Worm (Caenorhabditis elegans) whole organism, L4 larva: Measurements from ENCODE around the gene vang-1.

Experiments
- D1046.2 ChIP-seq: fragments of 200-800 bp; sonication (Bioruptor generic); IDR thresholded peaks from 2 replicates; pipeline ENCODE4 v1.3.6; 2022; ENCODE audit warnings: missing genetic modification characterization, missing compliant biosample characterization
- F37D6.2 ChIP-seq: sonication (generic microtip); optimal IDR thresholded peaks from 2 replicates; lab custom pipeline; 2016; ENCODE audit warnings: mild to moderate bottlenecking, missing genetic modification characterization, missing compliant biosample characterization
- F49E8.2 ChIP-seq: sonication (generic microtip); optimal IDR thresholded peaks from 2 replicates; lab custom pipeline; 2016; ENCODE audit warnings: missing compliant biosample characterization, mild to moderate bottlenecking, missing genetic modification characterization, borderline replicate concordance
- R02D3.7 ChIP-seq: fragments of 150-350 bp; sonication (generic microtip); optimal IDR thresholded peaks from 3 replicates; lab custom pipeline; 2014; ENCODE audit warnings: missing biosample characterization, missing genetic modification characterization
- T20F7.1 ChIP-seq: fragments of 200-800 bp; sonication (Bioruptor generic); optimal IDR thresholded peaks from 2 replicates; lab custom pipeline; 2018; ENCODE audit warnings: mild to moderate bottlenecking, missing genetic modification characterization, missing compliant biosample characterization
- T26A8.4 ChIP-seq: fragments of 200-800 bp; sonication (Bioruptor generic); IDR thresholded peaks from 2 replicates; pipeline ENCODE4 v1.3.6; 2022; ENCODE audit warnings: missing genetic modification characterization, missing compliant biosample characterization
- Y105C5A.15 ChIP-seq: fragments of 200-800 bp; sonication (Bioruptor generic); IDR thresholded peaks from 2 replicates; pipeline ENCODE4 v1.3.6; 2022; ENCODE audit warnings: missing genetic modification characterization, missing compliant biosample characterization
- aha-1 ChIP-seq: fragments of 150-350 bp; peaks from one replicate; lab custom pipeline; 2014; ENCODE audit warnings: missing biosample characterization, missing genetic modification characterization
- ama-1 ChIP-seq: fragments of 150-350 bp; optimal IDR thresholded peaks from 2 replicates; lab custom pipeline; 2014; ENCODE audit warnings: inconsistent platforms, mixed read lengths
- ceh-28 ChIP-seq: fragments of 150-350 bp; optimal IDR thresholded peaks from 2 replicates; lab custom pipeline; 2014; ENCODE audit warnings: missing biosample characterization, missing genetic modification reagents, missing genetic modification characterization
- ceh-32 ChIP-seq: sonication (generic microtip); optimal IDR thresholded peaks from 2 replicates; lab custom pipeline; 2016; ENCODE audit warnings: mild to moderate bottlenecking, missing genetic modification characterization, missing compliant biosample characterization; ENCODE audit not compliant: poor library complexity
- ceh-82 ChIP-seq: sonication (generic microtip); optimal IDR thresholded peaks from 2 replicates; lab custom pipeline; 2017; ENCODE audit warnings: missing biosample characterization, missing genetic modification characterization
- ces-1 ChIP-seq: fragments of 150-350 bp; sonication (generic microtip); optimal IDR thresholded peaks from 4 replicates; lab custom pipeline; 2014; ENCODE audit warnings: missing biosample characterization, missing genetic modification reagents, missing genetic modification characterization
- daf-19 ChIP-seq: fragments of 200-800 bp; sonication (Bioruptor generic); conservative IDR thresholded peaks from 2 replicates; pipeline ENCODE4 v1.3.6; 2022; ENCODE audit warnings: missing genetic modification characterization, missing compliant biosample characterization
- dmd-6 ChIP-seq: fragments of 200-800 bp; sonication (Bioruptor generic); IDR thresholded peaks from 2 replicates; pipeline ENCODE4 v1.3.6; 2022; ENCODE audit warnings: missing genetic modification reagents, missing genetic modification characterization, missing compliant biosample characterization
- dve-1 ChIP-seq: sonication (generic microtip); optimal IDR thresholded peaks from 2 replicates; lab custom pipeline; 2017; ENCODE audit warnings: antibody characterized with exemption, mild to moderate bottlenecking, missing genetic modification characterization, missing compliant biosample characterization; ENCODE audit not compliant: insufficient read depth
- egl-27 ChIP-seq: sonication (generic microtip); optimal IDR thresholded peaks from 3 replicates; lab custom pipeline; 2017; ENCODE audit warnings: missing biosample characterization, missing genetic modification reagents, missing genetic modification characterization
- egl-43 ChIP-seq: fragments of 200-800 bp; sonication (Bioruptor generic); IDR thresholded peaks from 2 replicates; pipeline ENCODE4 v1.3.6; 2022; ENCODE audit warnings: missing genetic modification reagents, missing genetic modification characterization, missing compliant biosample characterization
- fkh-10 ChIP-seq: fragments of 150-350 bp; optimal IDR thresholded peaks from 2 replicates; lab custom pipeline; 2014; ENCODE audit warnings: missing biosample characterization, missing genetic modification reagents, missing genetic modification characterization
- hif-1 ChIP-seq, 2 experiments: sonication (generic microtip); optimal IDR thresholded peaks; 2 replicates each; lab custom pipeline; 2016 to 2017; ENCODE audit warnings: missing compliant biosample characterization in 2 of 2, missing genetic modification characterization in 2 of 2, missing genetic modification reagents in 2 of 2, missing genotype in 2 of 2, mild to moderate bottlenecking in 1 of 2
- hlh-11 ChIP-seq: fragments of 200-800 bp; sonication (Bioruptor generic); optimal IDR thresholded peaks from 2 replicates; lab custom pipeline; 2018; ENCODE audit warnings: mild to moderate bottlenecking, missing genetic modification characterization, missing compliant biosample characterization
- hlh-30 ChIP-seq: sonication (generic microtip); optimal IDR thresholded peaks from 2 replicates; lab custom pipeline; 2017; ENCODE audit warnings: antibody characterized with exemption, mild to moderate bottlenecking, missing genetic modification characterization, missing compliant biosample characterization; ENCODE audit not compliant: insufficient read depth
- lin-1 ChIP-seq: fragments of 200-800 bp; sonication (Bioruptor generic); IDR thresholded peaks from 2 replicates; pipeline ENCODE4 v1.3.6; 2022; ENCODE audit warnings: missing genetic modification reagents, missing genetic modification characterization, missing compliant biosample characterization
- lin-13 ChIP-seq: fragments of 150-350 bp; optimal IDR thresholded peaks from 2 replicates; lab custom pipeline; 2014; ENCODE audit warnings: missing biosample characterization, missing genetic modification reagents, missing genetic modification characterization
- lin-38 ChIP-seq: fragments of 200-800 bp; sonication (Bioruptor generic); IDR thresholded peaks from 2 replicates; pipeline ENCODE4 v1.3.6; 2022; ENCODE audit warnings: missing genetic modification reagents, missing genetic modification characterization, missing compliant biosample characterization
- lir-3 ChIP-seq: sonication (generic microtip); optimal IDR thresholded peaks from 2 replicates; lab custom pipeline; 2016; ENCODE audit warnings: mild to moderate bottlenecking, missing genetic modification characterization, missing compliant biosample characterization
- lsy-2 ChIP-seq, 2 experiments: fragments of 150-350 bp in 1 of 2; sonication (generic microtip) in 1 of 2; optimal IDR thresholded peaks; 2 replicates each; lab custom pipeline; 2014 to 2017; ENCODE audit warnings: missing biosample characterization in 2 of 2, missing genetic modification characterization in 2 of 2
- mdt-29 ChIP-seq: fragments of 200-800 bp; sonication (Bioruptor generic); IDR thresholded peaks from 2 replicates; pipeline ENCODE4 v1.3.6; 2022; ENCODE audit warnings: missing genetic modification reagents, missing genetic modification characterization, missing compliant biosample characterization
- mep-1 ChIP-seq: fragments of 150-350 bp; sonication (generic microtip); optimal IDR thresholded peaks from 3 replicates; lab custom pipeline; 2014; ENCODE audit warnings: missing biosample characterization, missing genetic modification characterization
- mxl-3 ChIP-seq: fragments of 200-800 bp; sonication (Bioruptor generic); optimal IDR thresholded peaks from 2 replicates; lab custom pipeline; 2018; ENCODE audit warnings: mild to moderate bottlenecking, missing genetic modification characterization, missing compliant biosample characterization
- nhr-10 ChIP-seq: fragments of 150-350 bp; optimal IDR thresholded peaks from 2 replicates; lab custom pipeline; 2014; ENCODE audit warnings: missing biosample characterization, missing genetic modification characterization
- nhr-102 ChIP-seq: sonication (generic microtip); optimal IDR thresholded peaks from 2 replicates; lab custom pipeline; 2016; ENCODE audit warnings: mild to moderate bottlenecking, missing genetic modification characterization, moderate library complexity, missing compliant biosample characterization
- nhr-111 ChIP-seq: fragments of 200-800 bp; sonication (Bioruptor generic); optimal IDR thresholded peaks from 2 replicates; lab custom pipeline; 2018; ENCODE audit warnings: mild to moderate bottlenecking, missing genetic modification characterization, missing compliant biosample characterization
- nhr-25 ChIP-seq: sonication (generic microtip); optimal IDR thresholded peaks from 2 replicates; lab custom pipeline; 2017; ENCODE audit warnings: missing genetic modification characterization, mild to moderate bottlenecking, missing compliant biosample characterization, antibody characterized with exemption, moderate library complexity, borderline replicate concordance; ENCODE audit not compliant: insufficient read depth
- nhr-28 ChIP-seq: fragments of 150-350 bp; optimal IDR thresholded peaks from 2 replicates; lab custom pipeline; 2014; ENCODE audit warnings: missing biosample characterization, missing genetic modification characterization
- nhr-41 ChIP-seq: fragments of 200-800 bp; sonication (Bioruptor generic); IDR thresholded peaks from 2 replicates; pipeline ENCODE4 v1.3.6; 2022; ENCODE audit warnings: missing genetic modification reagents, missing genetic modification characterization, missing compliant biosample characterization
- nhr-42 ChIP-seq: fragments of 200-800 bp; sonication (Bioruptor generic); IDR thresholded peaks from 2 replicates; pipeline ENCODE4 v1.3.6; 2022; ENCODE audit warnings: missing genetic modification characterization, missing compliant biosample characterization
- nhr-48 ChIP-seq: sonication (generic microtip); optimal IDR thresholded peaks from 2 replicates; lab custom pipeline; 2016; ENCODE audit warnings: mild to moderate bottlenecking, missing genetic modification characterization, missing compliant biosample characterization
- nhr-6 ChIP-seq: fragments of 150-350 bp; optimal IDR thresholded peaks from 2 replicates; lab custom pipeline; 2014; ENCODE audit warnings: missing biosample characterization, missing genetic modification characterization
- nhr-76 ChIP-seq: fragments of 150-350 bp; optimal IDR thresholded peaks from 2 replicates; lab custom pipeline; 2014; ENCODE audit warnings: missing biosample characterization, missing genetic modification characterization
- nhr-77 ChIP-seq: fragments of 150-350 bp; optimal IDR thresholded peaks from 2 replicates; lab custom pipeline; 2014; ENCODE audit warnings: missing biosample characterization, missing genetic modification characterization
- php-3 ChIP-seq: fragments of 200-800 bp; sonication (Bioruptor generic); IDR thresholded peaks from 2 replicates; pipeline ENCODE4 v1.3.6; 2022; ENCODE audit warnings: missing genetic modification reagents, missing genetic modification characterization, missing compliant biosample characterization
- pqm-1 ChIP-seq: sonication (generic microtip); optimal IDR thresholded peaks from 2 replicates; lab custom pipeline; 2017; ENCODE audit warnings: missing biosample characterization, missing genetic modification characterization
- skn-1 ChIP-seq: fragments of 150-350 bp; optimal IDR thresholded peaks from 2 replicates; lab custom pipeline; 2014; ENCODE audit warnings: missing biosample characterization, missing genetic modification characterization
- snpc-4 ChIP-seq: fragments of 150-350 bp; optimal IDR thresholded peaks from 2 replicates; lab custom pipeline; 2014; ENCODE audit warnings: missing biosample characterization, missing genetic modification characterization
- tra-1 ChIP-seq: fragments of 200-800 bp; sonication (Bioruptor generic); IDR thresholded peaks from 2 replicates; pipeline ENCODE4 v1.3.6; 2022; ENCODE audit warnings: missing genetic modification reagents, missing genetic modification characterization, missing compliant biosample characterization
- unc-39 ChIP-seq: sonication (generic microtip); optimal IDR thresholded peaks from 2 replicates; lab custom pipeline; 2017; ENCODE audit warnings: missing biosample characterization, missing genetic modification characterization
- vab-7 ChIP-seq: fragments of 200-800 bp; sonication (Bioruptor generic); IDR thresholded peaks from 2 replicates; pipeline ENCODE4 v1.3.6; 2022; ENCODE audit warnings: missing genetic modification reagents, missing genetic modification characterization, missing compliant biosample characterization
- zfp-2 ChIP-seq: sonication (generic microtip); optimal IDR thresholded peaks from 2 replicates; lab custom pipeline; 2016; ENCODE audit warnings: mild to moderate bottlenecking, missing genetic modification characterization, missing compliant biosample characterization
- zip-11 ChIP-seq: fragments of 200-800 bp; sonication (Bioruptor generic); IDR thresholded peaks from 2 replicates; pipeline ENCODE4 v1.3.6; 2022; ENCODE audit warnings: missing genetic modification characterization, missing compliant biosample characterization
- zip-2 ChIP-seq: fragments of 150-350 bp; optimal IDR thresholded peaks from 2 replicates; lab custom pipeline; 2014; ENCODE audit warnings: missing biosample characterization, missing genetic modification characterization
- ztf-11 ChIP-seq: fragments of 150-350 bp; optimal IDR thresholded peaks from 2 replicates; lab custom pipeline; 2014; ENCODE audit warnings: missing biosample characterization, missing genetic modification characterization
- ztf-7 ChIP-seq: fragments of 150-350 bp; optimal IDR thresholded peaks from 2 replicates; lab custom pipeline; 2014; ENCODE audit warnings: missing biosample characterization, missing genetic modification characterization

Gene vang-1

DNA sequence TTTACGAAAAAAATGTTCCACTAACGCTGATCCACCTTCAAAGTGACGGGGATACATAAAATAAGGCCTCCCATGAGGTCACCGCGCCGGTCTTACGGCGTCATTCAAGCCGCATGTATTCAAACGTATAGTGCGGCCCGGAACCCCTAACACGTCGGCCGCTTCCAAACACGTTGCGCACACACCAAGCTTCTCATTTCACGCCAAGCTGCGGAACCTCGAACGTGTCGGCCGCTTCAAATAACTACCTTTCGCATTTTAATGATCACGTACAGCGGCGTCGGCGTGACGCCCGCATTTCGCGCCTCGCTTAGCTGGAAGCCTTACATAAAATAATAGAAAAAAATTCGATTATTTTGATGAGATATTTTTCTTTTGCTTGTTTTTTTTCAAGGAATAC is 42.1 kb upstream of the vang-1 start (continued):
- TF ChIP-seq nhr-41 (GFP tag; lab: Robert Waterston, UW) = no peak
- no peak for TF ChIP-seq nhr-48 (tag; lab: Kevin White, UChicago)
- TF ChIP-seq lir-3 (tag; lab: Kevin White, UChicago) = no peak
- no peak for TF ChIP-seq dve-1
- 0 out of 2 replicates have a peak, but pooled peaks have one; percentile 32 for TF ChIP-seq T26A8.4 (GFP tag; lab: Robert Waterston, UW)
- TF ChIP-seq nhr-28 = no peak
- TF ChIP-seq egl-27 = no peak
- TF ChIP-seq egl-43 (GFP tag; lab: Robert Waterston, UW) = peak; percentile 74
- no peak for TF ChIP-seq nhr-77 (tag; lab: Kevin White, UChicago)
- TF ChIP-seq daf-19 (GFP tag; lab: Robert Waterston, UW) = no peak
- no peak for TF ChIP-seq dmd-6 (GFP tag; lab: Robert Waterston, UW)
- TF ChIP-seq mep-1 (tag; lab: Kevin White, UChicago) = no peak
- no peak for TF ChIP-seq pqm-1
- TF ChIP-seq zfp-2 (tag; lab: Kevin White, UChicago) = no peak
- no peak for TF ChIP-seq aha-1
- no peak for TF ChIP-seq ztf-11 (tag; lab: Kevin White, UChicago)
- TF ChIP-seq lsy-2 (tag; optimal IDR thresholded peaks at IDR 0.05; lab: Kevin White, UChicago) = no peak
- no peak for TF ChIP-seq hlh-30 (tag; lab: Kevin White, UChicago)
- TF ChIP-seq T20F7.1 = no peak
- TF ChIP-seq ceh-82 (tag; lab: Kevin White, UChicago) = no peak
- TF ChIP-seq ztf-7 (tag; lab: Kevin White, UChicago) = no peak
- no peak for TF ChIP-seq mxl-3 (GFP tag; lab: Kevin White, UChicago)
- no peak for TF ChIP-seq fkh-10 (GFP tag; lab: Kevin White, UChicago)
- no peak for TF ChIP-seq mdt-29 (GFP tag; lab: Robert Waterston, UW)
- TF ChIP-seq nhr-6 (tag; lab: Kevin White, UChicago) = no peak
- TF ChIP-seq tra-1 = 0 out of 2 replicates have a peak, but pooled peaks have one; percentile 42
- no peak for TF ChIP-seq unc-39 (tag; lab: Kevin White, UChicago)
- TF ChIP-seq nhr-10 (tag; lab: Kevin White, UChicago) = no peak
- TF ChIP-seq nhr-25 = no peak
- TF ChIP-seq F37D6.2 = no peak
- TF ChIP-seq lin-13 (GFP tag; lab: Kevin White, UChicago) = no peak
- peak in 1 of 2 experiments; percentile 28 for TF ChIP-seq hif-1 (tag; optimal IDR thresholded peaks at IDR 0.05; lab: Kevin White, UChicago)
- no peak for TF ChIP-seq lin-38 (GFP tag; lab: Robert Waterston, UW)
- TF ChIP-seq nhr-102 (tag; lab: Kevin White, UChicago) = peak; percentile 12
- no peak for TF ChIP-seq vab-7 (GFP tag; lab: Robert Waterston, UW)
- TF ChIP-seq skn-1 (tag; lab: Kevin White, UChicago) = no peak
- TF ChIP-seq F49E8.2 (tag; lab: Kevin White, UChicago) = no peak
- TF ChIP-seq ceh-28 (tag; lab: Kevin White, UChicago) = no peak
- no peak for TF ChIP-seq nhr-42 (GFP tag; lab: Robert Waterston, UW)
- no peak for TF ChIP-seq ces-1 (GFP tag; lab: Kevin White, UChicago)
- TF ChIP-seq nhr-111 (GFP tag; lab: Kevin White, UChicago) = no peak
- TF ChIP-seq lin-1 = no peak
- TF ChIP-seq R02D3.7 (tag; lab: Kevin White, UChicago) = no peak
- no peak for TF ChIP-seq ceh-32
- peak; percentile 72 for TF ChIP-seq snpc-4 (tag; lab: Kevin White, UChicago)
- no peak for TF ChIP-seq ama-1
- TF ChIP-seq zip-11 (GFP tag; lab: Robert Waterston, UW) = no peak
- no peak for TF ChIP-seq D1046.2 (GFP tag; lab: Robert Waterston, UW)
- TF ChIP-seq hlh-11 (tag; lab: Kevin White, UChicago) = peak; percentile 31
- TF ChIP-seq nhr-76 (tag; lab: Kevin White, UChicago) = no peak
- TF ChIP-seq zip-2 = no peak
- TF ChIP-seq php-3 (GFP tag; lab: Robert Waterston, UW) = 0 out of 2 replicates have a peak, but pooled peaks have one; percentile 13
- TF ChIP-seq Y105C5A.15 (GFP tag; lab: Robert Waterston, UW) = no peak
